Worm (Caenorhabditis elegans) whole organism, late embryonic: ENCODE measurements around the gene W01A11.7.

Source experiments
- ama-1 ChIP-seq: fragments of 150-350 bp; optimal IDR thresholded peaks from 2 replicates; lab custom pipeline; 2014
- dmd-4 ChIP-seq: sonication (generic microtip); optimal IDR thresholded peaks from 2 replicates; lab custom pipeline; 2016; ENCODE audit warnings: borderline replicate concordance, missing genetic modification characterization, missing compliant biosample characterization
- mec-3 ChIP-seq: sonication (generic microtip); optimal IDR thresholded peaks from 2 replicates; lab custom pipeline; 2016; ENCODE audit warnings: borderline replicate concordance, missing genetic modification characterization, missing compliant biosample characterization
- pqm-1 ChIP-seq: sonication (generic microtip); optimal IDR thresholded peaks from 2 replicates; lab custom pipeline; 2016; ENCODE audit warnings: missing genetic modification characterization, missing compliant biosample characterization
- pros-1 ChIP-seq: fragments of 150-350 bp; optimal IDR thresholded peaks from 2 replicates; lab custom pipeline; 2014; ENCODE audit warnings: missing biosample characterization, missing genetic modification reagents, missing genetic modification characterization
- sox-4 ChIP-seq: sonication (generic microtip); optimal IDR thresholded peaks from 2 replicates; lab custom pipeline; 2017; ENCODE audit warnings: mild to moderate bottlenecking, missing genetic modification characterization, inconsistent platforms, missing compliant biosample characterization
- tbx-2 ChIP-seq: sonication (generic microtip); optimal IDR thresholded peaks from 2 replicates; lab custom pipeline; 2016; ENCODE audit warnings: missing genetic modification characterization, missing compliant biosample characterization

DNA sequence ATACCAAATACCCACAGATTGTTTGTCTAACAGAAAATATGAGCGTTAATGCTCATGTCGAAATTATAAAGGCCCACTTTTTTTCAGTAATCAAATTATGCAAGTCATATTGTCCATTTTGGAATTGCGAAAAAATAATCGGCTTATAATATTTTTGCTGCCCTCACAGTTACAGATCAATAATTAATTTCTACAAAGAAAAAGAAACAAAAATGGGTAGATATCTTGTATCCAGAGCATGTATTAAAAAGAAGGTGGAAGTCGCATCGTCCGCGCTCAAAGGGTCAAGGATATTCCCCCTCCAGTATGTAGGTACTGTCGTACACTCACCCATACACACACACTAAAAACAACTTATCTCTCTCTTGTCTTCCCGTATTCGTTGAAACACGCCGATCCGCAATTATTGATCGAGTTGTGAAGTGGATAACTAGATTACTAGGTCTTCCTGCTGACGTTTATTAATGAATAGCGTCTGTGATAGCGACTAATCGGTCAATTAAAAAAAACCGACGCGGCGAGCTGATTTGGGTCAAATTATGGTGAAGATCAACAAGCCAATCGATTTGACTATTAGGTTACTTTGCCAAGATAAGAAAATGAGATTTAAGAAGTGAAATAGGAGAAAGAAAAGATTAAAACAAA, 8.7 kb upstream of the W01A11.7 start:
- TF ChIP-seq mec-3 (tag; lab: Kevin White, UChicago): no peak
- TF ChIP-seq dmd-4 (tag; lab: Kevin White, UChicago): no peak
- TF ChIP-seq ama-1 (lab: Kevin White, UChicago): no peak
- TF ChIP-seq tbx-2 (tag; lab: Kevin White, UChicago): no peak
- no peak for TF ChIP-seq pqm-1 (tag; lab: Kevin White, UChicago)
- TF ChIP-seq pros-1 (tag; lab: Kevin White, UChicago): no peak
- TF ChIP-seq sox-4 (tag; lab: Kevin White, UChicago): no peak
